Fruit fly (Drosophila melanogaster) whole organism, embryonic: ENCODE results near the gene mRpS10.

Experiments used
- Antp ChIP-seq: fragments of 200-800 bp; sonication (Bioruptor generic); optimal IDR thresholded peaks from 3 replicates; lab custom pipeline; 2016; ENCODE audit warnings: missing biosample characterization, missing genetic modification characterization
- Atf6 ChIP-seq: fragments of 200-800 bp; sonication (Bioruptor generic); IDR thresholded peaks from 2 replicates; pipeline ENCODE4 v1.3.6; 2022; ENCODE audit warnings: missing biosample characterization, missing genetic modification characterization
- B-H2 ChIP-seq: fragments of 200-800 bp; sonication (Bioruptor generic); optimal IDR thresholded peaks from 2 replicates; lab custom pipeline; 2018; ENCODE audit warnings: missing biosample characterization, mild to moderate bottlenecking, missing genetic modification characterization
- CG11504 ChIP-seq: fragments of 200-800 bp; sonication (Bioruptor generic); optimal IDR thresholded peaks from 3 replicates; lab custom pipeline; 2019; ENCODE audit warnings: missing biosample characterization, mild to moderate bottlenecking, missing genetic modification characterization, moderate library complexity
- CG12236 ChIP-seq: fragments of 200-800 bp; sonication (Bioruptor generic); optimal IDR thresholded peaks from 2 replicates; lab custom pipeline; 2016; ENCODE audit warnings: missing biosample characterization, missing genetic modification characterization
- CG12659 ChIP-seq: fragments of 200-800 bp; sonication (Bioruptor generic); optimal IDR thresholded peaks from 3 replicates; lab custom pipeline; 2017; ENCODE audit warnings: mild to moderate bottlenecking, missing biosample characterization, missing genetic modification reagents, missing genetic modification characterization
- CG13287 ChIP-seq: fragments of 200-800 bp; sonication (Bioruptor generic); IDR thresholded peaks from 2 replicates; pipeline ENCODE4 v1.3.6; 2022; ENCODE audit warnings: missing biosample characterization, missing genetic modification characterization; ENCODE audit not compliant: partially characterized antibody
- CG16779 ChIP-seq: fragments of 200-800 bp; sonication (Bioruptor generic); IDR thresholded peaks from 2 replicates; pipeline ENCODE4 v1.3.6; 2022; ENCODE audit warnings: missing biosample characterization, missing genetic modification characterization
- CG17328 ChIP-seq: fragments of 200-800 bp; sonication (Bioruptor generic); IDR thresholded peaks from 2 replicates; pipeline ENCODE4 v1.3.6; 2022; ENCODE audit warnings: missing biosample characterization, missing genetic modification characterization
- CG30403 ChIP-seq: fragments of 200-800 bp; sonication (Bioruptor generic); optimal IDR thresholded peaks from 3 replicates; lab custom pipeline; 2016; ENCODE audit warnings: missing biosample characterization, missing genetic modification characterization
- CG32532 ChIP-seq: fragments of 200-800 bp; sonication (Bioruptor generic); IDR thresholded peaks from 2 replicates; pipeline ENCODE4 v1.3.6; 2022; ENCODE audit warnings: missing biosample characterization, missing genetic modification characterization
- CG33557 ChIP-seq: fragments of 200-800 bp; sonication (Bioruptor generic); optimal IDR thresholded peaks from 2 replicates; lab custom pipeline; 2019; ENCODE audit warnings: missing biosample characterization, mild to moderate bottlenecking, missing genetic modification characterization, moderate library complexity
- CG3995 ChIP-seq: fragments of 200-800 bp; sonication (Bioruptor generic); optimal IDR thresholded peaks from 3 replicates; lab custom pipeline; 2016; ENCODE audit warnings: missing biosample characterization, missing genetic modification characterization
- CG4404 ChIP-seq: fragments of 200-800 bp; sonication (Bioruptor generic); IDR thresholded peaks from 2 replicates; pipeline ENCODE4 v1.3.6; 2022; ENCODE audit warnings: missing biosample characterization, missing genetic modification characterization
- CG6791 ChIP-seq: fragments of 200-800 bp; sonication (Bioruptor generic); IDR thresholded peaks from 3 replicates; pipeline ENCODE4 v1.3.6; 2022; ENCODE audit warnings: missing biosample characterization, missing genetic modification characterization; ENCODE audit not compliant: partially characterized antibody
- CG7963 ChIP-seq: fragments of 200-800 bp; sonication (Bioruptor generic); IDR thresholded peaks from 3 replicates; pipeline ENCODE4 v1.3.6; 2022; ENCODE audit warnings: missing biosample characterization, missing genetic modification characterization; ENCODE audit not compliant: partially characterized antibody
- CTCF ChIP-seq: fragments of 200-800 bp; sonication (Bioruptor generic); optimal IDR thresholded peaks from 2 replicates; lab custom pipeline; 2017; ENCODE audit warnings: missing biosample characterization, mild to moderate bottlenecking, missing genetic modification characterization, moderate library complexity
- D ChIP-seq, 2 experiments: fragments of 200-800 bp in 1 of 2; fragments of >200 bp in 1 of 2; sonication (Bioruptor generic) in 1 of 2; optimal IDR thresholded peaks; 2 replicates in 1 of 2; 3 replicates in 1 of 2; lab custom pipeline; 2017; ENCODE audit warnings: mild to moderate bottlenecking in 1 of 2, missing biosample characterization in 1 of 2, missing genetic modification characterization in 1 of 2, missing genetic modification reagents in 1 of 2
- Doc3 ChIP-seq: fragments of 200-800 bp; sonication (Bioruptor generic); IDR thresholded peaks from 3 replicates; pipeline ENCODE4 v1.3.6; 2022; ENCODE audit warnings: missing biosample characterization, missing genetic modification characterization; ENCODE audit not compliant: partially characterized antibody
- Dref ChIP-seq: fragments of 200-800 bp; sonication (Bioruptor generic); IDR thresholded peaks from 2 replicates; pipeline ENCODE4 v1.3.6; 2022; ENCODE audit warnings: missing biosample characterization, missing genetic modification characterization
- Fer1 ChIP-seq: fragments of 200-800 bp; sonication (Bioruptor generic); optimal IDR thresholded peaks from 2 replicates; lab custom pipeline; 2017; ENCODE audit warnings: missing biosample characterization, mild to moderate bottlenecking, missing genetic modification characterization
- GATAe ChIP-seq: fragments of 200-800 bp; sonication (Bioruptor generic); conservative IDR thresholded peaks from 2 replicates; pipeline ENCODE4 v1.3.6; 2022; ENCODE audit warnings: missing biosample characterization, missing genetic modification characterization
- HmgZ ChIP-seq: fragments of 200-800 bp; sonication (Bioruptor generic); optimal IDR thresholded peaks from 2 replicates; lab custom pipeline; 2018; ENCODE audit warnings: missing biosample characterization, mild to moderate bottlenecking, missing genetic modification characterization
- Opbp ChIP-seq: fragments of 200-800 bp; sonication (Bioruptor generic); IDR thresholded peaks from 3 replicates; pipeline ENCODE4 v1.3.6; 2022; ENCODE audit warnings: missing biosample characterization, missing genetic modification characterization; ENCODE audit not compliant: partially characterized antibody
- Spps ChIP-seq: fragments of 200-800 bp; sonication (Bioruptor generic); optimal IDR thresholded peaks from 2 replicates; lab custom pipeline; 2018; ENCODE audit warnings: missing biosample characterization, mild to moderate bottlenecking, missing genetic modification characterization
- Xbp1 ChIP-seq: fragments of 200-800 bp; sonication (Bioruptor generic); optimal IDR thresholded peaks from 3 replicates; lab custom pipeline; 2016; ENCODE audit warnings: missing biosample characterization, mild to moderate bottlenecking, missing genetic modification characterization
- al ChIP-seq: fragments of 200-800 bp; sonication (Bioruptor generic); IDR thresholded peaks from 2 replicates; pipeline ENCODE4 v1.3.6; 2022; ENCODE audit warnings: missing biosample characterization, missing genetic modification characterization
- cas ChIP-seq: fragments of 200-800 bp; sonication (Bioruptor generic); IDR thresholded peaks from 2 replicates; pipeline ENCODE4 v1.3.6; 2022; ENCODE audit warnings: missing biosample characterization, missing genetic modification characterization
- chinmo ChIP-seq: fragments of 200-800 bp; sonication (Bioruptor generic); IDR thresholded peaks from 4 replicates; pipeline ENCODE4 v1.3.6; 2022; ENCODE audit warnings: missing biosample characterization, missing genetic modification characterization; ENCODE audit not compliant: partially characterized antibody
- chn ChIP-seq: fragments of 200-800 bp; sonication (Bioruptor generic); optimal IDR thresholded peaks from 2 replicates; lab custom pipeline; 2016; ENCODE audit warnings: missing biosample characterization, missing genetic modification characterization
- crol ChIP-seq: fragments of 200-800 bp; sonication (Bioruptor generic); IDR thresholded peaks from 2 replicates; pipeline ENCODE4 v1.3.6; 2022; ENCODE audit warnings: missing biosample characterization, missing genetic modification characterization
- dpn ChIP-seq, 2 experiments: fragments of 200-800 bp; sonication (Bioruptor generic); optimal IDR thresholded peaks; 3 replicates each; lab custom pipeline; 2016; ENCODE audit warnings: missing biosample characterization in 2 of 2, missing genetic modification characterization in 2 of 2
- hb ChIP-seq: fragments of 200-800 bp; sonication (Bioruptor generic); IDR thresholded peaks from 3 replicates; pipeline ENCODE4 v1.3.6; 2022; ENCODE audit warnings: missing biosample characterization, missing genetic modification characterization; ENCODE audit not compliant: partially characterized antibody
- lilli ChIP-seq: fragments of 200-800 bp; sonication (Bioruptor generic); optimal IDR thresholded peaks from 3 replicates; lab custom pipeline; 2016; ENCODE audit warnings: missing biosample characterization, missing genetic modification characterization
- maf-S ChIP-seq: fragments of 200-800 bp; sonication (Bioruptor generic); optimal IDR thresholded peaks from 2 replicates; lab custom pipeline; 2016; ENCODE audit warnings: missing biosample characterization, missing genetic modification characterization
- nerfin-1 ChIP-seq: fragments of 200-800 bp; sonication (Bioruptor generic); optimal IDR thresholded peaks from 3 replicates; lab custom pipeline; 2019; ENCODE audit warnings: missing biosample characterization, mild to moderate bottlenecking, missing genetic modification characterization, moderate library complexity
- nmo ChIP-seq: fragments of 200-800 bp; sonication (Bioruptor generic); optimal IDR thresholded peaks from 2 replicates; lab custom pipeline; 2018; ENCODE audit warnings: missing biosample characterization, mild to moderate bottlenecking, missing genetic modification characterization, moderate library complexity
- nom ChIP-seq: fragments of 200-800 bp; sonication (Bioruptor generic); optimal IDR thresholded peaks from 2 replicates; lab custom pipeline; 2017; ENCODE audit warnings: missing biosample characterization, missing genetic modification characterization, mild to moderate bottlenecking, moderate library complexity, missing genetic modification reagents
- p53 ChIP-seq: fragments of 200-800 bp; sonication (Bioruptor generic); optimal IDR thresholded peaks from 2 replicates; lab custom pipeline; 2016; ENCODE audit warnings: missing biosample characterization, missing genetic modification characterization
- pzg ChIP-seq: fragments of 200-800 bp; sonication (Bioruptor generic); optimal IDR thresholded peaks from 3 replicates; lab custom pipeline; 2018; ENCODE audit warnings: missing biosample characterization, mild to moderate bottlenecking, missing genetic modification characterization, moderate library complexity
- scrt ChIP-seq: fragments of 200-800 bp; sonication (Bioruptor generic); optimal IDR thresholded peaks from 2 replicates; lab custom pipeline; 2018; ENCODE audit warnings: missing biosample characterization, mild to moderate bottlenecking, missing genetic modification characterization, moderate library complexity
- ssp ChIP-seq: fragments of 200-800 bp; sonication (Bioruptor generic); IDR thresholded peaks from 2 replicates; pipeline ENCODE4 v1.3.6; 2022; ENCODE audit warnings: missing biosample characterization, missing genetic modification characterization
- tin ChIP-seq: fragments of 200-800 bp; sonication (Bioruptor generic); optimal IDR thresholded peaks from 3 replicates; lab custom pipeline; 2016; ENCODE audit warnings: missing biosample characterization, missing genetic modification characterization
- unc-4 ChIP-seq: fragments of 200-800 bp; sonication (Bioruptor generic); IDR thresholded peaks from 2 replicates; pipeline ENCODE4 v1.3.6; 2022; ENCODE audit warnings: missing biosample characterization, missing genetic modification characterization; ENCODE audit not compliant: partially characterized antibody
- wdn ChIP-seq: fragments of 200-800 bp; sonication (Bioruptor generic); IDR thresholded peaks from 2 replicates; pipeline ENCODE4 v1.3.6; 2022; ENCODE audit warnings: missing biosample characterization, missing genetic modification characterization
- zen2 ChIP-seq: fragments of 200-800 bp; sonication (Bioruptor generic); IDR thresholded peaks from 3 replicates; pipeline ENCODE4 v1.3.6; 2022; ENCODE audit warnings: missing biosample characterization, missing genetic modification characterization; ENCODE audit not compliant: partially characterized antibody
- zfh2 ChIP-seq: fragments of 200-800 bp; sonication (Bioruptor generic); optimal IDR thresholded peaks from 2 replicates; lab custom pipeline; 2016; ENCODE audit warnings: missing biosample characterization, missing genetic modification characterization

The mRpS10 gene

DNA sequence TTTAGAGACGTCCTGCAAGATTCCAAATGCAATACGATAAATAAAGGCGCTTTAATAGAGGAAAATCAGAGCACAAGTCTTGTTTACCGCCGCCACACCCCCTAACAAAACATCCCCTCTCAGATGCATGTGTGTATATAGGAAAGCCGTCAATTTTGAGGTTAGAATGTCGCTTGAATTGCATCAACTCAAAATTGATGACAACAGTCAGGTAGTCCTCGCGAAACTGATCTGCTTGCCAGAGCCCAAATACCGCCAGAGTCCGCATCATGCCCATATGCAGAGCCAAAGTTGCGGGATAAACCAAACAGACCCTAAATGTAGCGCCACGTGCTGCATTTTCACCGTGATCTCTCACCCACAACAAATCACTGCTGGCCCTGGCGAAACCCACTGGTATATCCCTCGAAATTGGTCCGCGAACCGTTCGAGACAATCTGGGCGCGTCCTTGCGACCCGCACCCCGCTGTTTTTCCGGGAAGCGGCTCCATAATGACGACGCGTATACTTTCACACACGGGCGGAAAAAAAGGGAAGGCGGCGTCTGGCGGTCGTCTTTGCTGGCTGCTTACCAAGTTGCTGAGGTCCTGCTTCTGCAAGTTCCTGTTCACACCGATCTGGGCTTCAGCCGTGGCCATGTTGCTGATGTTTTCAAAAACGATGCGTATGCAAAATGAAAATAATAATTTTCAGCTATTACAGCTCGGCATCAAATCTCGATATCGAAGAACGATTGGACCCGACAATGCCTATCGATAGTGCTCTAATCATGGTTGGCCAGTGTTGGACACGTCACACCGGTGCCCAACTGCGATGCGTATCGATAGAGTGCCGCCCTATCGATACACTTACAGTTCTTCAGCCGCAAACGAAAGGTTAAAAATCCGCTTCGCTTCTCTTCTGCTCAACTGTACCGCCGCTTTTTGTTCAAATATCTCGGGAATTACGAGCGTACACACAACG, 33.5 kb downstream of the mRpS10 start, which contains the start of the genes eIF2gamma and Set (continued):
- TF ChIP-seq D (optimal IDR thresholded peaks at IDR 0.05; lab: Kevin White, UChicago) = peak; percentile 43
- no peak for TF ChIP-seq D (GFP tag; optimal IDR thresholded peaks at IDR 0.05; lab: Kevin White, UChicago)
- peak; percentile 59 for TF ChIP-seq zfh2 (GFP tag; lab: Kevin White, UChicago)
- TF ChIP-seq Antp (GFP tag; lab: Kevin White, UChicago) = peak; percentile 47
- no peak for TF ChIP-seq CG12236 (GFP tag; lab: Kevin White, UChicago)
- 0 out of 2 replicates have a peak, but pooled peaks have one; percentile 29 for TF ChIP-seq cas (GFP tag; lab: Robert Waterston, UW)
- TF ChIP-seq CG12659 (GFP tag; lab: Kevin White, UChicago) = peak; percentile 68
- TF ChIP-seq CG4404 = no peak
- no peak for TF ChIP-seq Spps (tag; lab: Kevin White, UChicago)
- TF ChIP-seq B-H2 (GFP tag; lab: Kevin White, UChicago) = peak; percentile 74
- TF ChIP-seq chinmo = peak; percentile 95
- TF ChIP-seq CG16779 (GFP tag; lab: Robert Waterston, UW) = 0 out of 2 replicates have a peak, but pooled peaks have one; percentile 6
- peak; percentile 85 for TF ChIP-seq Doc3 (GFP tag; lab: Robert Waterston, UW)
- TF ChIP-seq CTCF (GFP tag; lab: Kevin White, UChicago) = no peak
- peak; percentile 85 for TF ChIP-seq HmgZ (tag; lab: Kevin White, UChicago)
- no peak for TF ChIP-seq chn (GFP tag; lab: Kevin White, UChicago)
- peak; percentile 4; the same call in 1 of the 2 replicates for TF ChIP-seq CG17328
- TF ChIP-seq zen2 (GFP tag; lab: Robert Waterston, UW) = peak; percentile 98
- no peak for TF ChIP-seq scrt (GFP tag; lab: Kevin White, UChicago)
- TF ChIP-seq unc-4 (GFP tag; lab: Robert Waterston, UW) = peak; percentile 96
- peak; percentile 41; the same call in 1 of the 2 replicates for TF ChIP-seq CG32532
- TF ChIP-seq CG33557 (GFP tag; lab: Kevin White, UChicago) = no peak
- TF ChIP-seq dpn (GFP tag; optimal IDR thresholded peaks at IDR 0.05; lab: Kevin White, UChicago) = peak in 1 of 2 experiments; percentile 66
- 0 out of 2 replicates have a peak, but pooled peaks have one; percentile 13 for TF ChIP-seq GATAe
- 0 out of 2 replicates have a peak, but pooled peaks have one; percentile 42 for TF ChIP-seq Atf6
- TF ChIP-seq CG3995 (GFP tag; lab: Kevin White, UChicago) = peak; percentile 78
- TF ChIP-seq CG7963 (GFP tag; lab: Robert Waterston, UW) = peak; percentile 98
- peak; percentile 100 for TF ChIP-seq Dref (GFP tag; lab: Robert Waterston, UW)
- peak; percentile 61 for TF ChIP-seq crol (GFP tag; lab: Robert Waterston, UW)
- TF ChIP-seq Xbp1 = peak; percentile 49
- peak; percentile 99 for TF ChIP-seq CG6791 (GFP tag; lab: Robert Waterston, UW)
- peak; percentile 96 for TF ChIP-seq pzg
- peak; percentile 17 for TF ChIP-seq maf-S
- peak; percentile 97 for TF ChIP-seq CG13287 (GFP tag; lab: Robert Waterston, UW)
- TF ChIP-seq Fer1 = peak; percentile 20
- TF ChIP-seq CG30403 = peak; percentile 22
- TF ChIP-seq ssp (GFP tag; lab: Robert Waterston, UW) = peak; percentile 52
- peak; percentile 98 for TF ChIP-seq Opbp
- TF ChIP-seq tin = peak; percentile 44
- TF ChIP-seq al = peak; percentile 45
- TF ChIP-seq nerfin-1 (tag; lab: Kevin White, UChicago) = peak; percentile 58
- peak; percentile 5 for TF ChIP-seq p53 (GFP tag; lab: Kevin White, UChicago)
- TF ChIP-seq lilli (GFP tag; lab: Kevin White, UChicago) = peak; percentile 63
- peak; percentile 54 for TF ChIP-seq nmo (GFP tag; lab: Kevin White, UChicago)
- peak; percentile 98 for TF ChIP-seq hb (GFP tag; lab: Robert Waterston, UW)
- TF ChIP-seq nom (GFP tag; lab: Kevin White, UChicago) = peak; percentile 18
- TF ChIP-seq CG11504 (tag; lab: Kevin White, UChicago) = no peak
- TF ChIP-seq wdn = 0 out of 2 replicates have a peak, but pooled peaks have one; percentile 13
